Worm (Caenorhabditis elegans) whole organism, dauer: ENCODE measurements around the gene R151.8.

Experiments used
- unc-62 ChIP-seq: sonication (generic microtip); optimal IDR thresholded peaks from 2 replicates; lab custom pipeline; 2017; ENCODE audit warnings: missing biosample characterization, missing genetic modification reagents, missing genetic modification characterization

The R151.8 gene

ce11 chrIII:7229687-7230086 is at the start of gene R151.8:
TSS of gene R151.8 (minus strand) at chrIII:7229787.
- no peak for TF ChIP-seq unc-62 (GFP tag; lab: Kevin White, UChicago)

ce11 chrIII:7278491-7278890 is 48.9 kb upstream of the R151.8 start:
- no peak for TF ChIP-seq unc-62 (GFP tag; lab: Kevin White, UChicago)

DNA sequence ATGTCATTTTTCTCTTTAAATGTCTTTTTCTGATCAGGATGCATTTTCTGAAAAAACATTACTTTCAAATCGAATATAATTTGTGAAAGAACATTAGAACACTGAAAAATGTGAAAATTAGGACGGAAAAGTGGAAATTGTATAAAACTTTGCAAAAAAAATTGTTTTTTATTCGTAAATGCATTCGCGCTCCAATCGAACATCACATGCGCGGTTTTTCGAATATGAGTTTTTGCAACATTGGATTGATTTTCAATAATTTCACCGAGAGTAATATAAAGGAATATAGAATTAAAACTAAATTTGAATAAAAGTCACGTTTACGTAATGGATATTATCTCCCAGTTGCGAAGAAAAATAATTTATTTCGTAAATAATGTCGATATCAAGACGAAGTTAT is 47.6 kb upstream of the R151.8 start, which contains the start of the genes spot-1 and B0361.11:
TSS of gene spot-1 (minus strand) at position 47 of the 400 bp plus-strand sequence.
TSS of gene B0361.11 (plus strand) at position 372 of the 400 bp plus-strand sequence.
- TF ChIP-seq unc-62 (GFP tag; lab: Kevin White, UChicago) = no peak

DNA sequence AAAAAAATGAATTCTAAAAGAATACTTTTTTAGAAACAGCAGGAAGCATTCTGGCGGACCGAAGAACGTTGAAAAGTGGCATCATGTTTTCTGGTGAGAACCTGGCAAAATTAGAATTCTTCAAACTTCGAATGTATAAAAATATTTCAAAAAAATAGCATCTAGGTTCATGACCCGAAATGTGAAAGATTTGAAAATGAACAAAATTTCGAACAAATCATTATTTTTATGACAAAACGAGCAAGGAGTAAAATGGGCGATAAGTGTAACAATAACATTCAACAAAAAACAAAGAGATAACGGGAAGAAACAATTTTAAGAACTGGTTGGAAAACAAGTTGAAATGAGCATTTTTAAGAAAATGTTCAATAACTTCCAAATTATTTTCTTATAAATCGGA is 45.7 kb upstream of the R151.8 start, which contains the start of gene psd-1:
TSS of gene psd-1 (minus strand) at position 101 of the 400 bp plus-strand sequence.
- no peak for TF ChIP-seq unc-62 (GFP tag; lab: Kevin White, UChicago)

DNA sequence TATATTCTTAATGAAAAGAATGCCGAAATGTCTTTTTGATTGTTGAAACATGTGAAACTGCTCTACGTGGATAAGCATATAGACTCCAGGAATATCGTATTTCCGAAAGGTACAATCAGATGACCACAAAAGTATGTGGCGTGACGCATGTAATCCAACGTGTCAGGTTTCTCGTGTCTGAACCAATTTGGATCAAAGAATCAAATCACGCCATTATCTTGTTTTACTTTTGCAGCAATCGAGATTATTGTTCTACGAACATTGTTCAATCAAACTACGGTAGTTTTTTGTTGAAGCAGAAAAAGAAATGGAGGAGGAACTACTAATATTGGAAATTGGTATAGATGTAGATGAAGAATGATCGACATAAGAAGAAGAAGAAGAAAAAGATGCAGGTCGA is 44.1 kb upstream of the R151.8 start:
- TF ChIP-seq unc-62 (GFP tag; lab: Kevin White, UChicago) = no peak

- no peak for TF ChIP-seq unc-62 (GFP tag; lab: Kevin White, UChicago)
Observed at ce11 chrIII:7272828-7273227, 43.2 kb upstream of the R151.8 start.

DNA sequence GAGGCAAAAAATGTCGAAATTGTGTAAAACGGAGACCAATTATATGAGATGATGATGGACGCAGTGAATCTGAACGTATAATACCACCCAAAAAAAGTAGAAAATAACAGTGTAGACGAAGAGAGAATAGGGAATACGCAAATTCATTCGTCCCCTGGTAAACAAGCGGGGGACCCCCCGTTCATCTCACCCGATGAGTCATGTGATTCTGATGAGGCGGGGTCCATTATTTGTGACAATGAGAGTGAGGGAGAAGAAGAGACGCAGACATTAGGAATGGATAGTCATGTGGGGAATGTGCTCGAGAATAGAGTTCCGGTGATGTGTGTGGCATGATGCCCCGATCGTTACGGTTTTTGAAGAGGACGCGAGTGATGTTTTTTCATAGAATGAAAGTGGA is 42.5 kb upstream of the R151.8 start:
- no peak for TF ChIP-seq unc-62 (GFP tag; lab: Kevin White, UChicago)

DNA sequence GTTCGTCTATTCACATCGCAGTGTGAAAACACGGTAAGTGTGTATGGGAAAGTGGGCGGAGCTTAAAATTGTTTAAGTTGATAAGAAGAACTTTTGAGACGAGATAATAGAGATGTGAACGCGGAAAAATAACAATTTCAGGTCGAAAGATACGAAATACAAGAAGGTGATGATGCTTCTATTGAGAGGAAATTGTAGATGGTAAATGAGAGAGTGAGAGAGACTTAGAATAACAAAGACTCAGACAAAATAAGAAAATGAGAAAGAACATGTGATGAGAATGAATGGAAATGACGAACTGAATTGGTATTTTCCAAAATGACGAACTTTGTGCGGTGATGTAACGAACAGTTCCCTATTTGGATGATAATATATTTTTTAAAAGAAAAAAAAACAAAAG is 41.5 kb upstream of the R151.8 start:
- no peak for TF ChIP-seq unc-62 (GFP tag; lab: Kevin White, UChicago)

ce11 chrIII:7263028-7263427 is 33.4 kb upstream of the R151.8 start:
- TF ChIP-seq unc-62 (GFP tag; lab: Kevin White, UChicago) = no peak

DNA sequence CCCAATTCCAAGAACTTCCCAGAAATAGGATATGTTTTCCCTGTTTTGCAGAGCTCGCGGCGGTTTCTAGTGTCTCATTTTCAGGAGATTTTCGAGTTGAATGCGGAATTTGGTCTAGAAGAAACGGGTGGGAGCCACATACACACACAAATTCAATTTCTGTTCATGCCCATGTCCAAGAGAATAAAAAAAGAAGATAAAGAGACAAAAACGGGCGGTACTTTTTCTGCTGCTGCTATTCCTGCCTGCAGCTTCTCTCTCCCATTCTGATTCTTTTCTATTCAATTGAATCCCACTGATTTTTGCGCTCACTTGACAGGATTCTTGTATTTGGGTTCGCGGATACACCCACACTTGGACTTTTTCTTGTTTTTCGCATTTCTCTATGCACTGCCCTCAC is 33.0 kb upstream of the R151.8 start:
- no peak for TF ChIP-seq unc-62 (GFP tag; lab: Kevin White, UChicago)

DNA sequence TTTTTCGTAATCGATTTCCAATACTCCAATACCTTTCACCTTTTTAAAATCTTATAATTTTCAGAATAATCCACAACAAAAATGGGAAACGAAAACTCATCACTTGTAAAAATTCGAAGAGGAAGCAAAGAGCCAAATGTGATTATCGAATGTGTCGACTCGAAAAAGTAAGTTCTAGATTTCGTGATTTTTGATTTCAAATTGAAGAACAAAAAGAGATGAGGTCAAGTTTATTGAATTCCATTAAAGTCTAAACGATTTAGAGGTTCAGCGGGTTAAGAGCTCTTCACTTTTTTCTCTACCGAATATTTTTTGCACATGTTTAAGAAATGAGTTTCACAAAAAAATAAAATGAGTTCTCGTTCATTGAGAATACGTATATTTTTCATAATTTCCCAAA is 29.3 kb upstream of the R151.8 start, which contains the start of gene B0361.4:
TSS of gene B0361.4 (plus strand) at position 61 of the 400 bp plus-strand sequence.
- TF ChIP-seq unc-62 (GFP tag; lab: Kevin White, UChicago) = no peak

DNA sequence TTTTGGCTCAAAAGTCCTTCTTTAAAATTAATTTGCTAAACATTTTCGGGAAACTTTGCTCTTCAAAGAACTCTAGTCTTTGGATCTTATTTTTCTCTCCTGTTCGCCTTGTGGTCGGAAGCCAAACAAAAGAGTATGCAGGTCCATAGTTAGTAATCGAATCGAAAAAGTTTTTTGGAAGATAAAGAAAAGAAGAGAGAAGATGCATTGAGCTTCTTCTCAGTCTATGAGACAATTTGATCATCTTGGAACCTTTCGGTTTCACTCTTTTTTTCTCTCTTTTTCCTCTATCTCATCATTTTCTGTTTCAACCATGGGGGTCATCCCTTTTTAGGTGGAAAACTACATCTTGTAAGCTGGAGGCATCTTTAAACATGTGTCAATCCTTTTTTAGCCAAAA is 24.1 kb upstream of the R151.8 start:
- no peak for TF ChIP-seq unc-62 (GFP tag; lab: Kevin White, UChicago)

DNA sequence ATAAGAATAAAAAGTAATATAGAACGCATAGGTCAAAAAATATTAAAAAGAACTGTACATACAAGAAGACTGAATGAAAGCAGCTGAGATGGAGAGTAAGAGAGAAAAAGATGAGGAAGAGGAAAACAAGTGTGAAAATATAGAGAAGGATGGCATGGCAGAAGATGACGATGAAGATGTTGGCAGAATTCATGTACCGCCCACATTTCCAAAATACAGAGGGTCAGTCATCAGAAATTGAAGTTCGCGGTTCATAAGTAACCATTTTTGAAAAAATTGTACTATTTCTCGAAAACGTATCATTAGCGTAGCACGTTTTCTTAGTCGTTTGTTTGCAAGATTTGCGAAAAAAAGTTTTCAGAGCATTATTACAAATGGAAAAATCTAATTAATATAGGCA is 18.2 kb upstream of the R151.8 start, which contains the start of gene zmp-6:
TSS of gene zmp-6 (minus strand) at position 101 of the 400 bp plus-strand sequence.
- no peak for TF ChIP-seq unc-62 (GFP tag; lab: Kevin White, UChicago)

- TF ChIP-seq unc-62 (GFP tag; lab: Kevin White, UChicago) = no peak
Observed at ce11 chrIII:7246389-7246788, 16.8 kb upstream of the R151.8 start.

- no peak for TF ChIP-seq unc-62 (GFP tag; lab: Kevin White, UChicago)
Observed at ce11 chrIII:7242988-7243387, 13.4 kb upstream of the R151.8 start, which contains the start of gene osm-10. TSS of gene osm-10 (plus strand) at chrIII:7243280.

ce11 chrIII:7241065-7241464 is 11.5 kb upstream of the R151.8 start, which contains the start of gene ztf-31:
TSS of gene ztf-31 (plus strand) at chrIII:7241365.
- TF ChIP-seq unc-62 (GFP tag; lab: Kevin White, UChicago) = no peak

DNA sequence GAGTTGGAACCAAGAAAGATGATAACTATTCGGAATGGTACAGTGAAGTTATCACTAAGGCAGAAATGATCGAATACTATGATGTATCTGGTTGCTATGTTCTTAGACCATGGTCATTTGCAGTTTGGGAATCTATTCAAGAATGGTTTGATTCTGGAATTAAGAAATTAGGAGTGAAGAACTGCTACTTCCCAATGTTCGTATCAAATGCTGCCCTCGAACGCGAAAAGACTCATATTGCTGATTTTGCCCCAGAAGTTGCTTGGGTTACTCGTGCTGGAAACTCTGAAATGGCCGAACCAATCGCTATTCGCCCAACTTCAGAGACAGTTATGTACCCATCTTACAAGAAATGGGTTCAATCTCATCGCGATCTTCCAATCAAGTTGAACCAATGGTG is 9.8 kb upstream of the R151.8 start:
- TF ChIP-seq unc-62 (GFP tag; lab: Kevin White, UChicago) = no peak
